Fruit fly (Drosophila melanogaster): ENCODE results near the gene CG42245.
A peak's percentile ranks its signal among the peaks of the same experiment; 100 is the strongest.

CG42245 gene

DNA sequence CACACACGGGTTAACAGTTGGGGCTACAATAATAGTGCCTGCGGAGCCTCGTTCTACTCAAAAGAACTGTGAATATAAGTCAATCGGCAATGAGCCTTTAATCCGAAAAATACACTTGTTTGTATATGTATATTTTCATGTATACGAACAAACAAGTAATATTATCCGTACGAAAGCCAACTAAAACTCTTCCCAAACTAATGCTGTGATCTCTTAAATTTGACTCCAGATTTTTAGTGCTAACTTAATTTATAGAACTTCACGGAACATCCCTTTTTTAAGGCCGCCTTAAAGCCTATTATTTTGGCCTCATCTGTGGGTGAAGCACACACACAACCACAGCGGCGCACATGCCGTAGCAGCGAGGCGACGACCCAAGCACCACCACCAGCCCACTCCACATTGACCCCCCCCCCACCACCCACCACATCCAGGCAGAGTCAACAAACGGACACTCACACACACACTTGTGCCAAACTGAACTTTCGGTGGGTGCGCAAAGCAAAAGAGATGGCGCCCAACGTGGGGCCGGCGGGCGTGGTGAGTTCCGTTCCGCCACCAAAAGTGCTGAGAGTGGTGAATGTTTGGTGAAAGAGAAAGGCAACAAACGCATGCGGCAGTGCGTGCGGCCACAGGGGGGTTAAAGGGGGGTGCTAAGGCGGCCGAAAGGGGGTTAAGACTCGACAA lies 47.3 kb upstream of the CG42245 start (continued):
- TF ChIP-seq stwl (tag; optimal IDR thresholded peaks at IDR 0.05) = no peak
- TF ChIP-seq CG17385 (GFP tag; optimal IDR thresholded peaks at IDR 0.05) = peak; percentile 88
- TF ChIP-seq psq (GFP tag; optimal IDR thresholded peaks at IDR 0.05) = peak; percentile 1
- TF ChIP-seq CG15011 (GFP tag; optimal IDR thresholded peaks at IDR 0.05) = peak; percentile 86
- TF ChIP-seq yki (optimal IDR thresholded peaks at IDR 0.05) = no peak
- no peak for TF ChIP-seq CG34224 (GFP tag; IDR thresholded peaks at IDR 0.05; ENCODE audit: partially characterized antibody)
- peak; percentile 85 for TF ChIP-seq CG9727 (GFP tag; optimal IDR thresholded peaks at IDR 0.05)
- no peak for TF ChIP-seq prd (optimal IDR thresholded peaks at IDR 0.05)
- peak; percentile 78 for TF ChIP-seq prd (GFP tag; IDR thresholded peaks at IDR 0.05)
- TF ChIP-seq gt (GFP tag; IDR thresholded peaks at IDR 0.05) = peak; percentile 37; the same call in 1 of the 2 replicates
- peak; percentile 66 for TF ChIP-seq CG9215 (GFP tag; IDR thresholded peaks at IDR 0.05)
- peak; percentile 70 for TF ChIP-seq Oaz (GFP tag; IDR thresholded peaks at IDR 0.05)
- peak; percentile 35 for TF ChIP-seq CG4404 (GFP tag; IDR thresholded peaks at IDR 0.05)
- TF ChIP-seq CG6854 (GFP tag; optimal IDR thresholded peaks at IDR 0.05) = peak; percentile 50
- TF ChIP-seq CG10979 (tag; optimal IDR thresholded peaks at IDR 0.05) = peak; percentile 86
- TF ChIP-seq tgo (GFP tag; IDR thresholded peaks at IDR 0.05) = peak; percentile 77; the same call in 2 of the 3 replicates
- TF ChIP-seq Stat92E (GFP tag; optimal IDR thresholded peaks at IDR 0.05) = no peak
- TF ChIP-seq CG9437 (GFP tag; optimal IDR thresholded peaks at IDR 0.05) = peak; percentile 85
- TF ChIP-seq Abd-B (GFP tag; optimal IDR thresholded peaks at IDR 0.05) = peak; percentile 72
- TF ChIP-seq CG3407 (GFP tag; optimal IDR thresholded peaks at IDR 0.05) = peak; percentile 56
- TF ChIP-seq CG17328 (GFP tag; IDR thresholded peaks at IDR 0.05) = peak; percentile 46
- TF ChIP-seq CG32772 (GFP tag; IDR thresholded peaks at IDR 0.05) = peak; percentile 60; the same call in 1 of the 2 replicates
- no peak for TF ChIP-seq Sin3A (optimal IDR thresholded peaks at IDR 0.05)
- TF ChIP-seq lola (GFP tag; optimal IDR thresholded peaks at IDR 0.05) = peak in 1 of 3 experiments; percentile 78
- TF ChIP-seq CG30020 (tag; optimal IDR thresholded peaks at IDR 0.05) = peak; percentile 35
- no peak for TF ChIP-seq Taf1 (GFP tag; IDR thresholded peaks at IDR 0.05)
- TF ChIP-seq CG7987 (GFP tag; optimal IDR thresholded peaks at IDR 0.05) = peak; percentile 50
- TF ChIP-seq stc (GFP tag; IDR thresholded peaks at IDR 0.05) = peak; percentile 67
- TF ChIP-seq zen2 (GFP tag; IDR thresholded peaks at IDR 0.05; ENCODE audit: partially characterized antibody) = no peak
- peak; percentile 62 for TF ChIP-seq sug (tag; optimal IDR thresholded peaks at IDR 0.05)
- TF ChIP-seq fd102C (GFP tag; optimal IDR thresholded peaks at IDR 0.05) = no peak
- no peak for TF ChIP-seq Hr39 (optimal IDR thresholded peaks at IDR 0.05)
- peak; percentile 77 for TF ChIP-seq abd-A (tag; optimal IDR thresholded peaks at IDR 0.05)
- TF ChIP-seq Hr3 (GFP tag; optimal IDR thresholded peaks at IDR 0.05) = peak; percentile 76
- peak; percentile 55 for TF ChIP-seq Gsc (GFP tag; IDR thresholded peaks at IDR 0.05)
- peak in 1 of 2 experiments; percentile 95 for TF ChIP-seq Hr78 (GFP tag; optimal IDR thresholded peaks at IDR 0.05)
- TF ChIP-seq tin (GFP tag; optimal IDR thresholded peaks at IDR 0.05) = peak; percentile 70
- peak; percentile 37 for TF ChIP-seq YL-1 (GFP tag; optimal IDR thresholded peaks at IDR 0.05)
- no peak for TF ChIP-seq CG3726 (GFP tag; IDR thresholded peaks at IDR 0.05)
- peak; percentile 65 for TF ChIP-seq CG16815 (GFP tag; optimal IDR thresholded peaks at IDR 0.05)
- no peak for TF ChIP-seq CG15479 (GFP tag; optimal IDR thresholded peaks at IDR 0.05)
- TF ChIP-seq CG2889 (GFP tag; IDR thresholded peaks at IDR 0.05) = peak; percentile 61; the same call in 2 of the 3 replicates
- peak; percentile 15 for TF ChIP-seq CG17802 (tag; optimal IDR thresholded peaks at IDR 0.05)
- peak; percentile 82 for TF ChIP-seq seq (GFP tag; IDR thresholded peaks at IDR 0.05)
- peak; percentile 59; the same call in 2 of the 4 replicates for TF ChIP-seq Gug (GFP tag; IDR thresholded peaks at IDR 0.05)
- peak; percentile 72 for TF ChIP-seq CG1602 (GFP tag; optimal IDR thresholded peaks at IDR 0.05)
- TF ChIP-seq grn (GFP tag; optimal IDR thresholded peaks at IDR 0.05) = no peak
- TF ChIP-seq Elba2 (GFP tag; optimal IDR thresholded peaks at IDR 0.05) = no peak
- TF ChIP-seq danr (GFP tag; IDR thresholded peaks at IDR 0.05) = peak; percentile 63
- TF ChIP-seq az2 (GFP tag; optimal IDR thresholded peaks at IDR 0.05) = peak; percentile 82
